Worm (Caenorhabditis elegans) whole organism, mixed stage, embryonic: ENCODE measurements around the gene srw-141.

Source experiments
- M03D4.4 ChIP-seq: sonication (generic microtip); optimal IDR thresholded peaks from 2 replicates; lab custom pipeline; 2017; ENCODE audit warnings: mild to moderate bottlenecking, missing genetic modification characterization, missing compliant biosample characterization
- bed-3 ChIP-seq: fragments of 200-800 bp; sonication (Bioruptor generic); optimal IDR thresholded peaks from 3 replicates; lab custom pipeline; 2018; ENCODE audit warnings: mild to moderate bottlenecking, missing genetic modification characterization, moderate library complexity, missing compliant biosample characterization
- blmp-1 ChIP-seq: fragments of 150-350 bp; optimal IDR thresholded peaks from 2 replicates; lab custom pipeline; 2014; ENCODE audit warnings: missing biosample characterization, missing genetic modification characterization
- ceh-39 ChIP-seq: fragments of 150-350 bp; optimal IDR thresholded peaks from 2 replicates; lab custom pipeline; 2014; ENCODE audit warnings: missing biosample characterization, missing genetic modification characterization
- ceh-43 ChIP-seq: fragments of 200-800 bp; sonication (Bioruptor generic); optimal IDR thresholded peaks from 2 replicates; lab custom pipeline; 2018; ENCODE audit warnings: mild to moderate bottlenecking, missing genetic modification characterization, moderate library complexity, missing compliant biosample characterization
- ceh-83 ChIP-seq: fragments of 200-800 bp; sonication (Bioruptor generic); optimal IDR thresholded peaks from 2 replicates; lab custom pipeline; 2018; ENCODE audit warnings: mild to moderate bottlenecking, missing genetic modification characterization, missing compliant biosample characterization
- ces-1 ChIP-seq: fragments of 150-350 bp; optimal IDR thresholded peaks from 2 replicates; lab custom pipeline; 2014; ENCODE audit warnings: missing biosample characterization, missing genetic modification reagents, missing genetic modification characterization
- cnd-1 ChIP-seq: fragments of 200-800 bp; sonication (Bioruptor generic); optimal IDR thresholded peaks from 2 replicates; lab custom pipeline; 2018; ENCODE audit warnings: mild to moderate bottlenecking, missing genetic modification characterization, missing compliant biosample characterization
- elt-3 ChIP-seq: fragments of 150-350 bp; optimal IDR thresholded peaks from 2 replicates; lab custom pipeline; 2014; ENCODE audit warnings: missing biosample characterization, missing genetic modification characterization
- flh-1 ChIP-seq: fragments of 200-800 bp; sonication (Bioruptor generic); optimal IDR thresholded peaks from 2 replicates; lab custom pipeline; 2018; ENCODE audit warnings: mild to moderate bottlenecking, missing genetic modification characterization, moderate library complexity, missing compliant biosample characterization
- ham-2 ChIP-seq: fragments of 200-800 bp; sonication (Bioruptor generic); optimal IDR thresholded peaks from 2 replicates; lab custom pipeline; 2018; ENCODE audit warnings: mild to moderate bottlenecking, missing genetic modification characterization, missing compliant biosample characterization
- hlh-1 ChIP-seq: fragments of 150-350 bp; optimal IDR thresholded peaks from 2 replicates; lab custom pipeline; 2014; ENCODE audit warnings: missing biosample characterization, missing genetic modification reagents, missing genetic modification characterization
- lin-32 ChIP-seq: fragments of 200-800 bp; sonication (Bioruptor generic); optimal IDR thresholded peaks from 2 replicates; lab custom pipeline; 2018; ENCODE audit warnings: mild to moderate bottlenecking, missing genetic modification characterization, missing compliant biosample characterization
- lsy-2 ChIP-seq: fragments of 150-350 bp; optimal IDR thresholded peaks from 2 replicates; lab custom pipeline; 2014; ENCODE audit warnings: missing biosample characterization, missing genetic modification characterization
- mab-5 ChIP-seq: fragments of 150-350 bp; optimal IDR thresholded peaks from 2 replicates; lab custom pipeline; 2014; ENCODE audit warnings: missing biosample characterization, missing genetic modification characterization
- mep-1 ChIP-seq: fragments of 150-350 bp; optimal IDR thresholded peaks from 2 replicates; lab custom pipeline; 2017; ENCODE audit warnings: missing biosample characterization, missing genetic modification reagents, missing genetic modification characterization, inconsistent platforms
- mls-2 ChIP-seq: sonication (generic microtip); optimal IDR thresholded peaks from 2 replicates; lab custom pipeline; 2016; ENCODE audit warnings: mild to moderate bottlenecking, missing genetic modification characterization, moderate library complexity, missing compliant biosample characterization
- nhr-12 ChIP-seq: fragments of 150-350 bp; optimal IDR thresholded peaks from 2 replicates; lab custom pipeline; 2014; ENCODE audit warnings: missing biosample characterization, missing genetic modification characterization
- nhr-2 ChIP-seq: fragments of 150-350 bp; optimal IDR thresholded peaks from 2 replicates; lab custom pipeline; 2014; ENCODE audit warnings: missing biosample characterization, missing genetic modification characterization
- nhr-237 ChIP-seq: fragments of 150-350 bp; optimal IDR thresholded peaks from 2 replicates; lab custom pipeline; 2014; ENCODE audit warnings: missing biosample characterization, missing genetic modification characterization
- nhr-28 ChIP-seq: fragments of 150-350 bp; optimal IDR thresholded peaks from 2 replicates; lab custom pipeline; 2014; ENCODE audit warnings: missing biosample characterization, missing genetic modification characterization
- nhr-76 ChIP-seq: sonication (generic microtip); optimal IDR thresholded peaks from 2 replicates; lab custom pipeline; 2017; ENCODE audit warnings: missing biosample characterization, missing genetic modification characterization
- sem-2 ChIP-seq: fragments of 200-800 bp; sonication (Bioruptor generic); optimal IDR thresholded peaks from 2 replicates; lab custom pipeline; 2018; ENCODE audit warnings: mild to moderate bottlenecking, missing genetic modification characterization, missing compliant biosample characterization
- snpc-4 ChIP-seq: fragments of 150-350 bp; optimal IDR thresholded peaks from 2 replicates; lab custom pipeline; 2014; ENCODE audit warnings: missing biosample characterization, missing genetic modification characterization
- sptf-1 ChIP-seq: sonication (generic microtip); optimal IDR thresholded peaks from 2 replicates; lab custom pipeline; 2017; ENCODE audit warnings: mild to moderate bottlenecking, missing genetic modification characterization, moderate library complexity, missing compliant biosample characterization
- tbx-8 ChIP-seq: fragments of 200-800 bp; sonication (Bioruptor generic); optimal IDR thresholded peaks from 2 replicates; lab custom pipeline; 2018; ENCODE audit warnings: mild to moderate bottlenecking, missing genetic modification characterization, moderate library complexity, missing compliant biosample characterization
- unc-120 ChIP-seq: sonication (generic microtip); optimal IDR thresholded peaks from 2 replicates; lab custom pipeline; 2017; ENCODE audit warnings: missing genetic modification characterization, missing compliant biosample characterization; ENCODE audit not compliant: poor library complexity, severe bottlenecking
- unc-39 ChIP-seq: fragments of 150-350 bp; optimal IDR thresholded peaks from 2 replicates; lab custom pipeline; 2014; ENCODE audit warnings: missing biosample characterization, missing genetic modification characterization
- unc-62 ChIP-seq: fragments of 150-350 bp; optimal IDR thresholded peaks from 2 replicates; lab custom pipeline; 2014; ENCODE audit warnings: missing biosample characterization, missing genetic modification reagents, missing genetic modification characterization
- zip-8 ChIP-seq: fragments of 150-350 bp; optimal IDR thresholded peaks from 2 replicates; lab custom pipeline; 2014; ENCODE audit warnings: missing biosample characterization, missing genetic modification characterization
- ztf-11 ChIP-seq: fragments of 150-350 bp; optimal IDR thresholded peaks from 2 replicates; lab custom pipeline; 2014; ENCODE audit warnings: missing biosample characterization, missing genetic modification characterization

Gene srw-141

ce11 chrV:2942247-2942646 is 3.9 kb upstream of the srw-141 start:
- TF ChIP-seq ceh-39 (no peak), nhr-12 (tag; lab: Kevin White, UChicago) (no peak), unc-62 (no peak), nhr-28 (tag; lab: Kevin White, UChicago) (no peak), unc-39 (tag; lab: Kevin White, UChicago) (no peak), ceh-83 (GFP tag; lab: Kevin White, UChicago) (no peak), ces-1 (GFP tag; lab: Kevin White, UChicago) (no peak), snpc-4 (tag; lab: Kevin White, UChicago) (no peak), mls-2 (tag; lab: Kevin White, UChicago) (no peak), sem-2 (GFP tag; lab: Kevin White, UChicago) (no peak), mep-1 (no peak), ham-2 (GFP tag; lab: Kevin White, UChicago) (no peak), elt-3 (tag; lab: Kevin White, UChicago) (no peak), ztf-11 (tag; lab: Kevin White, UChicago) (no peak), nhr-237 (tag; lab: Kevin White, UChicago) (no peak), lsy-2 (no peak), mab-5 (no peak)

ce11 chrV:2941405-2941804 is 3.0 kb upstream of the srw-141 start, which contains the start of gene srw-143:
TSS of gene srw-143 (minus strand) at chrV:2941505.
- TF ChIP-seq blmp-1 (tag; lab: Kevin White, UChicago), result no peak
- no peak for TF ChIP-seq bed-3 (GFP tag; lab: Kevin White, UChicago)
- no peak for TF ChIP-seq snpc-4 (tag; lab: Kevin White, UChicago)

ce11 chrV:2934075-2934474 is 4.3 kb downstream of the srw-141 start, which contains the start of gene srh-247:
TSS of gene srh-247 (minus strand) at chrV:2934175.
- no peak for TF ChIP-seq sptf-1
- TF ChIP-seq tbx-8 (GFP tag; lab: Kevin White, UChicago), result no peak

ce11 chrV:2931252-2931651 is 7.1 kb downstream of the srw-141 start, which contains the start of gene C31B8.1:
TSS of gene C31B8.1 (plus strand) at chrV:2931552.
- TF ChIP-seq elt-3 (tag; lab: Kevin White, UChicago), result no peak
- TF ChIP-seq mab-5, result no peak
- TF ChIP-seq ham-2 (GFP tag; lab: Kevin White, UChicago), result no peak
- no peak for TF ChIP-seq flh-1 (GFP tag; lab: Kevin White, UChicago)
- TF ChIP-seq nhr-237 (tag; lab: Kevin White, UChicago), result no peak
- TF ChIP-seq blmp-1 (tag; lab: Kevin White, UChicago), result no peak
- TF ChIP-seq hlh-1 (tag; lab: Kevin White, UChicago), result no peak
- no peak for TF ChIP-seq cnd-1
- no peak for TF ChIP-seq ceh-43 (GFP tag; lab: Kevin White, UChicago)
- no peak for TF ChIP-seq unc-62
- no peak for TF ChIP-seq ceh-39
- no peak for TF ChIP-seq nhr-28 (tag; lab: Kevin White, UChicago)
- TF ChIP-seq snpc-4 (tag; lab: Kevin White, UChicago), result no peak
- TF ChIP-seq ceh-83 (GFP tag; lab: Kevin White, UChicago), result no peak
- TF ChIP-seq M03D4.4 (tag; lab: Kevin White, UChicago), result no peak

ce11 chrV:2929753-2930152 is 8.6 kb downstream of the srw-141 start, which contains the start of gene C31B8.16:
TSS of gene C31B8.16 (plus strand) at chrV:2930053.
- TF ChIP-seq lsy-2, result no peak
- TF ChIP-seq bed-3 (GFP tag; lab: Kevin White, UChicago), result no peak
- TF ChIP-seq snpc-4 (tag; lab: Kevin White, UChicago), result no peak
- no peak for TF ChIP-seq sptf-1
- TF ChIP-seq flh-1 (GFP tag; lab: Kevin White, UChicago), result no peak
- TF ChIP-seq ztf-11 (tag; lab: Kevin White, UChicago), result no peak
- TF ChIP-seq unc-120, result no peak

ce11 chrV:2927553-2927952 is 10.8 kb downstream of the srw-141 start, which contains the start of gene C31B8.12:
TSS of gene C31B8.12 (minus strand) at chrV:2927653.
- TF ChIP-seq M03D4.4 (tag; lab: Kevin White, UChicago) (no peak), flh-1 (GFP tag; lab: Kevin White, UChicago) (no peak), cnd-1 (no peak), mep-1 (no peak), blmp-1 (tag; lab: Kevin White, UChicago) (no peak), nhr-2 (tag; lab: Kevin White, UChicago) (no peak), ces-1 (GFP tag; lab: Kevin White, UChicago) (no peak), bed-3 (GFP tag; lab: Kevin White, UChicago) (no peak), ceh-39 (no peak), ceh-83 (GFP tag; lab: Kevin White, UChicago) (no peak), lsy-2 (no peak), nhr-76 (tag; lab: Kevin White, UChicago) (no peak), snpc-4 (tag; lab: Kevin White, UChicago) (no peak), elt-3 (tag; lab: Kevin White, UChicago) (no peak), lin-32 (GFP tag; lab: Kevin White, UChicago) (no peak), unc-62 (no peak), zip-8 (tag; lab: Kevin White, UChicago) (no peak)
- TF ChIP-seq, all 35 proteins: peak for 0
